Worm (Caenorhabditis elegans) whole organism, young adult: ENCODE measurements around the gene C16B8.4.
A peak's percentile ranks its signal among the peaks of the same experiment; 100 is the strongest.

ENCODE experiments used
- B0261.1 ChIP-seq: sonication (generic microtip); optimal IDR thresholded peaks from 2 replicates; lab custom pipeline; 2016; ENCODE audit warnings: mild to moderate bottlenecking, missing genetic modification characterization, moderate library complexity, missing compliant biosample characterization
- B0336.3 ChIP-seq: fragments of 200-800 bp; sonication (Bioruptor generic); IDR thresholded peaks from 2 replicates; pipeline ENCODE4 v1.3.6; 2022; ENCODE audit warnings: missing genetic modification characterization, missing compliant biosample characterization
- F23B12.7 ChIP-seq: sonication (generic microtip); optimal IDR thresholded peaks from 2 replicates; lab custom pipeline; 2017; ENCODE audit warnings: missing genetic modification characterization, mild to moderate bottlenecking, missing compliant biosample characterization, antibody characterized with exemption, moderate library complexity; ENCODE audit not compliant: insufficient read depth
- K11D2.4 ChIP-seq: fragments of 200-800 bp; sonication (Bioruptor generic); IDR thresholded peaks from 2 replicates; pipeline ENCODE4 v1.3.6; 2022; ENCODE audit warnings: missing genetic modification reagents, missing genetic modification characterization, missing compliant biosample characterization
- K12H6.12 ChIP-seq: fragments of 200-800 bp; sonication (Bioruptor generic); optimal IDR thresholded peaks from 2 replicates; lab custom pipeline; 2018; ENCODE audit warnings: mild to moderate bottlenecking, missing genetic modification characterization, missing compliant biosample characterization
- Y53G8AR.9 ChIP-seq: fragments of 200-800 bp; sonication (Bioruptor generic); conservative IDR thresholded peaks from 2 replicates; pipeline ENCODE4 v1.3.6; 2022; ENCODE audit warnings: missing genetic modification reagents, missing genetic modification characterization, missing compliant biosample characterization
- ZK185.1 ChIP-seq: sonication (generic microtip); optimal IDR thresholded peaks from 2 replicates; lab custom pipeline; 2016; ENCODE audit warnings: mild to moderate bottlenecking, missing genetic modification characterization, missing compliant biosample characterization; ENCODE audit not compliant: poor library complexity, severe bottlenecking
- attf-5 ChIP-seq: fragments of 200-800 bp; sonication (Bioruptor generic); optimal IDR thresholded peaks from 2 replicates; lab custom pipeline; 2018; ENCODE audit warnings: mild to moderate bottlenecking, missing genetic modification characterization, missing compliant biosample characterization
- cebp-1 ChIP-seq, 2 experiments: fragments of 200-800 bp in 1 of 2; sonication (Bioruptor generic) in 1 of 2; sonication (generic microtip) in 1 of 2; IDR thresholded peaks in 1 of 2; optimal IDR thresholded peaks in 1 of 2; 2 replicates each; pipeline versions ENCODE4 v1.3.6 to Lab custom; 2017 to 2022; ENCODE audit warnings: missing compliant biosample characterization in 2 of 2, missing genetic modification characterization in 2 of 2, mild to moderate bottlenecking in 1 of 2, missing genetic modification reagents in 1 of 2, moderate library complexity in 1 of 2
- ceh-100 ChIP-seq: fragments of 200-800 bp; sonication (Bioruptor generic); IDR thresholded peaks from 2 replicates; pipeline ENCODE4 v1.3.6; 2022; ENCODE audit warnings: missing genetic modification reagents, missing genetic modification characterization, missing compliant biosample characterization
- ceh-27 ChIP-seq: fragments of 200-800 bp; sonication (Bioruptor generic); optimal IDR thresholded peaks from 2 replicates; lab custom pipeline; 2018; ENCODE audit warnings: mild to moderate bottlenecking, missing genetic modification characterization, moderate library complexity, missing compliant biosample characterization
- dox-1 ChIP-seq: fragments of 200-800 bp; sonication (Bioruptor generic); IDR thresholded peaks from 2 replicates; pipeline ENCODE4 v1.3.6; 2022; ENCODE audit warnings: missing genetic modification reagents, missing genetic modification characterization, missing compliant biosample characterization
- egl-44 ChIP-seq: fragments of 200-800 bp; sonication (Bioruptor generic); IDR thresholded peaks from 2 replicates; pipeline ENCODE4 v1.3.6; 2022; ENCODE audit warnings: missing genetic modification reagents, missing genetic modification characterization, missing compliant biosample characterization
- egrh-3 ChIP-seq: fragments of 200-800 bp; sonication (Bioruptor generic); IDR thresholded peaks from 2 replicates; pipeline ENCODE4 v1.3.6; 2022; ENCODE audit warnings: missing genetic modification reagents, missing genetic modification characterization, missing compliant biosample characterization
- hmg-1.2 ChIP-seq: fragments of 200-800 bp; sonication (Bioruptor generic); IDR thresholded peaks from 2 replicates; pipeline ENCODE4 v1.3.6; 2022; ENCODE audit warnings: missing genetic modification reagents, missing genetic modification characterization, missing compliant biosample characterization
- hsf-1 ChIP-seq: fragments of 200-800 bp; sonication (Bioruptor generic); IDR thresholded peaks from 2 replicates; pipeline ENCODE4 v1.3.6; 2022; ENCODE audit warnings: missing genetic modification reagents, missing genetic modification characterization, missing compliant biosample characterization
- lin-26 ChIP-seq: fragments of 200-800 bp; sonication (Bioruptor generic); IDR thresholded peaks from 2 replicates; pipeline ENCODE4 v1.3.6; 2022; ENCODE audit warnings: missing genetic modification reagents, missing genetic modification characterization, missing compliant biosample characterization
- lin-35 ChIP-seq, 3 experiments: fragments of 150-350 bp in 2 of 3; sonication (generic microtip) in 1 of 3; optimal IDR thresholded peaks; 2 replicates each; lab custom pipeline; 2014 to 2018; ENCODE audit warnings: missing biosample characterization in 3 of 3, missing genetic modification characterization in 3 of 3, missing genetic modification reagents in 3 of 3
- lin-40 ChIP-seq: sonication (generic microtip); optimal IDR thresholded peaks from 2 replicates; lab custom pipeline; 2016; ENCODE audit warnings: missing genetic modification characterization, mild to moderate bottlenecking, missing compliant biosample characterization, missing genotype, missing genetic modification reagents
- madf-10 ChIP-seq: sonication (generic microtip); optimal IDR thresholded peaks from 2 replicates; lab custom pipeline; 2016; ENCODE audit warnings: mild to moderate bottlenecking, missing genetic modification characterization, missing compliant biosample characterization
- mcd-1 ChIP-seq: fragments of 200-800 bp; sonication (Bioruptor generic); IDR thresholded peaks from 2 replicates; pipeline ENCODE4 v1.3.6; 2022; ENCODE audit warnings: missing genetic modification reagents, missing genetic modification characterization, missing compliant biosample characterization
- nfyb-1 ChIP-seq: fragments of 200-800 bp; sonication (Bioruptor generic); IDR thresholded peaks from 2 replicates; pipeline ENCODE4 v1.3.6; 2022; ENCODE audit warnings: missing genetic modification reagents, missing genetic modification characterization, missing compliant biosample characterization
- nhr-80 ChIP-seq: sonication (generic microtip); optimal IDR thresholded peaks from 2 replicates; lab custom pipeline; 2016; ENCODE audit warnings: missing genetic modification characterization, missing compliant biosample characterization
- nhr-90 ChIP-seq: sonication (generic microtip); optimal IDR thresholded peaks from 2 replicates; lab custom pipeline; 2016; ENCODE audit warnings: missing genotype, mild to moderate bottlenecking, missing genetic modification characterization, missing compliant biosample characterization
- pbrm-1 ChIP-seq: fragments of 200-800 bp; sonication (Bioruptor generic); IDR thresholded peaks from 2 replicates; pipeline ENCODE4 v1.3.6; 2022; ENCODE audit warnings: missing genetic modification reagents, missing genetic modification characterization, missing compliant biosample characterization
- rec-8 ChIP-seq, 2 experiments: sonication (generic microtip); optimal IDR thresholded peaks; 2 replicates each; lab custom pipeline; 2016; ENCODE audit warnings: mild to moderate bottlenecking in 2 of 2, missing genetic modification characterization in 2 of 2, missing genetic modification reagents in 2 of 2, missing genotype in 2 of 2, missing biosample characterization in 1 of 2, missing compliant biosample characterization in 1 of 2, moderate library complexity in 1 of 2
- snpc-4 ChIP-seq, 5 experiments: fragments of 150-350 bp in 1 of 5; sonication (generic microtip) in 4 of 5; optimal IDR thresholded peaks; 2 replicates each; lab custom pipeline; 2014 to 2018; ENCODE audit warnings: missing genetic modification characterization in 5 of 5, missing biosample characterization in 3 of 5, antibody characterized with exemption in 2 of 5, mild to moderate bottlenecking in 2 of 5, missing compliant biosample characterization in 2 of 5, missing genotype in 2 of 5, moderate library complexity in 2 of 5, missing genetic modification reagents in 1 of 5
- somi-1 ChIP-seq: fragments of 200-800 bp; sonication (Bioruptor generic); optimal IDR thresholded peaks from 2 replicates; lab custom pipeline; 2018; ENCODE audit warnings: mild to moderate bottlenecking, missing genetic modification characterization, missing compliant biosample characterization
- tbp1 ChIP-seq: fragments of 200-800 bp; sonication (Bioruptor generic); optimal IDR thresholded peaks from 2 replicates; lab custom pipeline; 2018; ENCODE audit warnings: mild to moderate bottlenecking, missing genetic modification characterization, missing compliant biosample characterization
- zfh-2 ChIP-seq: fragments of 200-800 bp; sonication (Bioruptor generic); conservative IDR thresholded peaks from 2 replicates; pipeline ENCODE4 v1.3.6; 2022; ENCODE audit warnings: missing genetic modification reagents, missing genetic modification characterization, missing compliant biosample characterization
- ztf-18 ChIP-seq: sonication (generic microtip); optimal IDR thresholded peaks from 2 replicates; lab custom pipeline; 2016; ENCODE audit warnings: missing genotype, mild to moderate bottlenecking, missing genetic modification characterization, missing compliant biosample characterization
- ztf-28 ChIP-seq: fragments of 200-800 bp; sonication (Bioruptor generic); IDR thresholded peaks from 2 replicates; pipeline ENCODE4 v1.3.6; 2022; ENCODE audit warnings: missing genetic modification reagents, missing genetic modification characterization, missing compliant biosample characterization
- ztf-6 ChIP-seq: fragments of 200-800 bp; sonication (Bioruptor generic); IDR thresholded peaks from 2 replicates; pipeline ENCODE4 v1.3.6; 2022; ENCODE audit warnings: missing genetic modification reagents, missing genetic modification characterization, missing compliant biosample characterization

C16B8.4 gene

DNA sequence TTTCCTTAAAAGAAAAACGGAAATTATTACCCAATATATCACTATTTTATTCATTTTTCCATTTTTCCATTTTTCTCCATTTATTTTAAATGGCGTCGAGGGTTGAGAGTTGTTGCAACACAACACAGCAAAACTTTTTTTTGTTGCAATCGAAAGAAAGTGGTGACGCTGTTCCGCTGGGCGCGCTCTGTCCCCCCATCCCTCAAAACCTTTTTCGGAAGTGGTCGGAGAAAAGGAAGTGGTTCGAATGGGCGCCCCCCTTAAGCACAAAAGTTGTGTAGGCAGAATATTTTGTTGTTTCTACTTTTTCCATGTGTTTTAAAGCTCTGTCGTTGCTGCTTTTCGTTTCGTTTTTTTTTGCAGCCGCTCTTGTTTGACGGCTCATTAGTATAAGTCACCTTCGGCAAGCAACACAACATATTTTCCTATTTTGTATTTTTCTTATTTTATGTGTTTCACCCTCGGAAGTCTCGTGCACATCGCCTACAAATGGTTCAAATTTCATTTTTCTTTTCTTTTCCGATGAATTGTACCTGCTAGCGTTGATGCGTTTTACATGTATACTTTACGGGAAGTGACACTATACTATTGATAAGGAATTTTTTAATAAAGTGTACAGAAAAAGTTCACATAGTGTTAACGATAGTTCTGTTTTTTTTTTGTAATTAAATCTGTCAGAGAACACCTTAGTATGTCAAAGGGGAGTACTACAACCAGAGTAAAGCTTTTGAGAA, 44.3 kb upstream of the C16B8.4 start:
- TF ChIP-seq hsf-1 (no peak), zfh-2 (peak; percentile 66), nfyb-1 (GFP tag; lab: Robert Waterston, UW) (0 out of 2 replicates have a peak, but pooled peaks have one; percentile 18), hmg-1.2 (GFP tag; lab: Robert Waterston, UW) (0 out of 2 replicates have a peak, but pooled peaks have one; percentile 11)

DNA sequence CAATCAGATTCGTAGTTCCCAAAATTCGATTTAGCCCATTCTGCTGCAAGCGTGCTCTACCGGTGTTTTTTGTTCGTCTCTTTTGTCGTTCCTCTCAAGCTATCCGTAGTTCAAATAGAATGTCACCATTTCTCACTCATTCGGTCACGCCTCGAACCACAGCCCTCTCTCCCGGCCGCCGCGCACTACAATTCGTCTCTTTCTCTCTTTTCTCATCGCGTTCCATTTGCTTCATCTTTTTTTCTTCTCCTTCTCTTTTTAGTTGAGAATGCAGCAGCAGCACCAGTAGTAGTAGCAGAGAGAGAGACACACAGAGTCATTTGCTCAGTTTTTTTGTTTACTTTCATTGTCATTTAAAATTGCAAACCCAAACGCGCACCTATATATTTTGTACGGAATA, 42.7 kb upstream of the C16B8.4 start, which contains the start of gene hrg-1:
Gene hrg-1 (minus strand): TSS at position 109 of the 400 bp plus-strand sequence.
- TF ChIP-seq tbp1 (GFP tag; lab: Kevin White, UChicago) = peak; percentile 31
- no peak for TF ChIP-seq B0261.1 (tag; lab: Kevin White, UChicago)
- no peak for TF ChIP-seq cebp-1 (GFP tag; IDR thresholded peaks at IDR 0.05; lab: Robert Waterston, UW)
- TF ChIP-seq cebp-1 (tag; optimal IDR thresholded peaks at IDR 0.05; lab: Kevin White, UChicago) = peak; percentile 67
- no peak; the same call in 1 of the 2 replicates for TF ChIP-seq B0336.3 (GFP tag; lab: Robert Waterston, UW)
- TF ChIP-seq ZK185.1 (tag; lab: Kevin White, UChicago) = peak; percentile 47
- peak; percentile 8 for TF ChIP-seq somi-1
- peak; percentile 43 for TF ChIP-seq lin-40
- no peak for TF ChIP-seq lin-26
- TF ChIP-seq madf-10 (tag; lab: Kevin White, UChicago) = peak; percentile 16
- peak; percentile 39; the same call in 1 of the 2 replicates for TF ChIP-seq dox-1
- no peak for TF ChIP-seq F23B12.7 (tag; lab: Kevin White, UChicago)
- no peak for TF ChIP-seq snpc-4 (GFP tag; optimal IDR thresholded peaks at IDR 0.05; lab: Kevin White, UChicago)
- TF ChIP-seq snpc-4 (tag; optimal IDR thresholded peaks at IDR 0.05; lab: Kevin White, UChicago) = peak in 2 of 4 experiments; percentile 10 to 16
- TF ChIP-seq mcd-1 (GFP tag; lab: Robert Waterston, UW) = peak; percentile 50
- TF ChIP-seq hmg-1.2 (GFP tag; lab: Robert Waterston, UW) = peak; percentile 53; the same call in 1 of the 2 replicates
- no peak for TF ChIP-seq Y53G8AR.9 (GFP tag; lab: Robert Waterston, UW)
- TF ChIP-seq attf-5 (GFP tag; lab: Kevin White, UChicago) = peak; percentile 41
- peak; percentile 83 for TF ChIP-seq zfh-2
- peak; percentile 81 for TF ChIP-seq K12H6.12
- TF ChIP-seq lin-35 (GFP tag; optimal IDR thresholded peaks at IDR 0.05; lab: Kevin White, UChicago) = peak in 1 of 3 experiments; percentile 32
- TF ChIP-seq nhr-80 (tag; lab: Kevin White, UChicago) = peak; percentile 85
- 0 out of 2 replicates have a peak, but pooled peaks have one; percentile 33 for TF ChIP-seq pbrm-1 (GFP tag; lab: Robert Waterston, UW)
- peak; percentile 36; the same call in 1 of the 2 replicates for TF ChIP-seq K11D2.4 (GFP tag; lab: Robert Waterston, UW)
- TF ChIP-seq egrh-3 = peak; percentile 47; the same call in 1 of the 2 replicates
- TF ChIP-seq egl-44 (GFP tag; lab: Robert Waterston, UW) = no peak
- peak; percentile 34 for TF ChIP-seq ceh-27 (GFP tag; lab: Kevin White, UChicago)

DNA sequence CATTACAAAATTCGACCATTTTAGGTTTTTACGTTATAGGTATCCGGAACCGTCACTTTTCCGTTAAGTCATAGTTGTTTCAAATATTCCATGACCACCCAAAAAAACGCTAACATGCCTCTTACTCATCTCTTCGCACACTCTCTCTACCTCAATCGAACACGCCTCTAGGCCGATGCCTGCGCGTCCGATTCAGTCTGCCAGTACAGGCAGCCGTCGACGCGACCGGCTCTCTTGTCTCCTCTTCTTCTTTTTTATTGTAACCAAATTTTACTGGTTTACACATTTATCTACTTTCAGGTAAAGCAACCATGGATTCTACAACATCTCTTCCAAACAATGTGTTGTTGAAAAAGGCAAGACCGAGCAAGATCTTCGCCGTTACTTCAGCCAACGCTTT, 38.5 kb upstream of the C16B8.4 start, which contains the start of gene mop-25.1:
Gene mop-25.1 (plus strand): TSS at position 301 of the 400 bp plus-strand sequence.
- no peak for TF ChIP-seq ztf-18 (tag; lab: Kevin White, UChicago)
- TF ChIP-seq madf-10 (tag; lab: Kevin White, UChicago) = no peak
- TF ChIP-seq rec-8 (tag; optimal IDR thresholded peaks at IDR 0.05; lab: Kevin White, UChicago) = no peak
- TF ChIP-seq nhr-90 (tag; lab: Kevin White, UChicago) = no peak
- no peak for TF ChIP-seq ztf-6
- TF ChIP-seq ztf-28 = no peak
- TF ChIP-seq ceh-100 = no peak
